Fruit fly (Drosophila melanogaster) whole organism, embryonic: Measurements from ENCODE around the gene CG11980.
A peak's percentile ranks its signal among the peaks of the same experiment; 100 is the strongest.

Experiments
- Antp ChIP-seq: fragments of 200-800 bp; sonication (Bioruptor generic); optimal IDR thresholded peaks from 3 replicates; lab custom pipeline; 2016; ENCODE audit warnings: missing biosample characterization, missing genetic modification characterization
- Awh ChIP-seq: fragments of 200-800 bp; sonication (Bioruptor generic); IDR thresholded peaks from 2 replicates; pipeline ENCODE4, ENCODE4 v1.3.6; 2022; ENCODE audit warnings: missing biosample characterization, missing genetic modification characterization
- BEAF-32 ChIP-seq: fragments of 200-800 bp; sonication (Bioruptor generic); optimal IDR thresholded peaks from 3 replicates; lab custom pipeline; 2017; ENCODE audit warnings: missing biosample characterization, missing genetic modification characterization, mild to moderate bottlenecking, moderate library complexity, missing genetic modification reagents
- CG10321 ChIP-seq: fragments of 200-800 bp; sonication (Bioruptor generic); IDR thresholded peaks from 2 replicates; pipeline ENCODE4 v1.3.6; 2022; ENCODE audit warnings: missing biosample characterization, missing genetic modification characterization
- CG10654 ChIP-seq: fragments of 200-800 bp; sonication (Bioruptor generic); optimal IDR thresholded peaks from 2 replicates; lab custom pipeline; 2016; ENCODE audit warnings: missing biosample characterization, missing genetic modification characterization
- CG14667 ChIP-seq: fragments of 200-800 bp; sonication (Bioruptor generic); IDR thresholded peaks from 2 replicates; pipeline ENCODE4 v1.3.6; 2022; ENCODE audit warnings: missing biosample characterization, missing genetic modification characterization
- CG16813 ChIP-seq: fragments of 200-800 bp; sonication (Bioruptor generic); IDR thresholded peaks from 3 replicates; pipeline ENCODE4 v1.3.6; 2022; ENCODE audit warnings: missing biosample characterization, missing genetic modification characterization; ENCODE audit not compliant: partially characterized antibody
- CG17361 ChIP-seq: fragments of 200-800 bp; sonication (Bioruptor generic); IDR thresholded peaks from 3 replicates; pipeline ENCODE4 v1.3.6; 2022; ENCODE audit warnings: missing biosample characterization, missing genetic modification characterization
- CG18011 ChIP-seq: fragments of 200-800 bp; sonication (Bioruptor generic); optimal IDR thresholded peaks from 2 replicates; lab custom pipeline; 2017; ENCODE audit warnings: missing biosample characterization, missing genetic modification characterization, mild to moderate bottlenecking, moderate library complexity, missing genotype
- CG18476 ChIP-seq: fragments of 200-800 bp; sonication (Bioruptor generic); optimal IDR thresholded peaks from 2 replicates; lab custom pipeline; 2016; ENCODE audit warnings: missing biosample characterization, mild to moderate bottlenecking, missing genetic modification characterization
- CG2116 ChIP-seq: fragments of 200-800 bp; sonication (Bioruptor generic); optimal IDR thresholded peaks from 3 replicates; lab custom pipeline; 2018; ENCODE audit warnings: missing biosample characterization, mild to moderate bottlenecking, missing genetic modification characterization
- CG2120 ChIP-seq: fragments of 200-800 bp; sonication (Bioruptor generic); optimal IDR thresholded peaks from 3 replicates; lab custom pipeline; 2016; ENCODE audit warnings: missing biosample characterization, missing genetic modification characterization
- CG30020 ChIP-seq: fragments of 200-800 bp; optimal IDR thresholded peaks from 2 replicates; lab custom pipeline; 2019; ENCODE audit warnings: missing biosample characterization, mild to moderate bottlenecking, missing genetic modification characterization, moderate library complexity
- CG31365 ChIP-seq: fragments of 200-800 bp; sonication (Bioruptor generic); optimal IDR thresholded peaks from 2 replicates; lab custom pipeline; 2018; ENCODE audit warnings: missing biosample characterization, mild to moderate bottlenecking, missing genetic modification characterization
- CG4404 ChIP-seq: fragments of 200-800 bp; sonication (Bioruptor generic); IDR thresholded peaks from 2 replicates; pipeline ENCODE4 v1.3.6; 2022; ENCODE audit warnings: missing biosample characterization, missing genetic modification characterization
- CG7786 ChIP-seq: fragments of 200-800 bp; sonication (Bioruptor generic); optimal IDR thresholded peaks from 2 replicates; lab custom pipeline; 2016; ENCODE audit warnings: missing biosample characterization, missing genetic modification characterization
- CG9215 ChIP-seq: fragments of 200-800 bp; sonication (Bioruptor generic); IDR thresholded peaks from 2 replicates; pipeline ENCODE4 v1.3.6; 2022; ENCODE audit warnings: missing biosample characterization, missing genetic modification characterization
- Dip2 ChIP-seq: fragments of 200-800 bp; sonication (Bioruptor generic); IDR thresholded peaks from 2 replicates; pipeline ENCODE4 v1.3.6; 2022; ENCODE audit warnings: missing biosample characterization, missing genetic modification characterization
- Ets65A ChIP-seq: fragments of 200-800 bp; sonication (Bioruptor generic); peaks from one replicate; lab custom pipeline; 2016; ENCODE audit warnings: missing biosample characterization, missing genetic modification characterization
- Hr51 ChIP-seq, 2 experiments: fragments of 200-800 bp; sonication (Bioruptor generic); optimal IDR thresholded peaks; 2 replicates in 1 of 2; 3 replicates in 1 of 2; lab custom pipeline; 2016 to 2018; ENCODE audit warnings: missing biosample characterization in 2 of 2, missing genetic modification characterization in 2 of 2, mild to moderate bottlenecking in 1 of 2, moderate library complexity in 1 of 2
- Hr78 ChIP-seq, 2 experiments: fragments of 200-800 bp in 1 of 2; fragments of >200 bp in 1 of 2; sonication (Bioruptor generic) in 1 of 2; optimal IDR thresholded peaks; 2 replicates each; lab custom pipeline; 2017 to 2019; ENCODE audit warnings: missing biosample characterization in 2 of 2, missing genetic modification characterization in 2 of 2, mild to moderate bottlenecking in 1 of 2, moderate library complexity in 1 of 2
- MBD-R2 ChIP-seq: fragments of 200-800 bp; sonication (Bioruptor generic); IDR thresholded peaks from 2 replicates; pipeline ENCODE4 v1.3.6; 2022; ENCODE audit warnings: missing biosample characterization, missing genetic modification characterization
- MESR4 ChIP-seq: fragments of 200-800 bp; sonication (Bioruptor generic); optimal IDR thresholded peaks from 2 replicates; lab custom pipeline; 2018; ENCODE audit warnings: missing biosample characterization, mild to moderate bottlenecking, missing genetic modification characterization, moderate library complexity
- MTF-1 ChIP-seq: fragments of 200-800 bp; sonication (Bioruptor generic); optimal IDR thresholded peaks from 2 replicates; lab custom pipeline; 2018; ENCODE audit warnings: missing biosample characterization, mild to moderate bottlenecking, missing genetic modification characterization, borderline replicate concordance
- Meics ChIP-seq: fragments of 200-800 bp; sonication (Bioruptor generic); optimal IDR thresholded peaks from 2 replicates; lab custom pipeline; 2017; ENCODE audit warnings: missing biosample characterization, mild to moderate bottlenecking, missing genetic modification characterization
- Sin3A ChIP-seq: fragments of >200 bp; optimal IDR thresholded peaks from 2 replicates; lab custom pipeline; 2018
- Xbp1 ChIP-seq: fragments of 200-800 bp; sonication (Bioruptor generic); optimal IDR thresholded peaks from 3 replicates; lab custom pipeline; 2016; ENCODE audit warnings: missing biosample characterization, mild to moderate bottlenecking, missing genetic modification characterization
- ash1 ChIP-seq: fragments of 200-800 bp; sonication (Bioruptor generic); optimal IDR thresholded peaks from 2 replicates; lab custom pipeline; 2018; ENCODE audit warnings: missing biosample characterization, mild to moderate bottlenecking, missing genetic modification characterization
- bbx ChIP-seq: fragments of 200-800 bp; sonication (Bioruptor generic); IDR thresholded peaks from 2 replicates; pipeline ENCODE4 v1.3.6; 2022; ENCODE audit warnings: missing biosample characterization, missing genetic modification characterization; ENCODE audit not compliant: partially characterized antibody
- caup ChIP-seq: fragments of 200-800 bp; sonication (Bioruptor generic); optimal IDR thresholded peaks from 3 replicates; lab custom pipeline; 2017; ENCODE audit warnings: missing biosample characterization, mild to moderate bottlenecking, missing genetic modification characterization, moderate library complexity; ENCODE audit not compliant: severe bottlenecking
- cg ChIP-seq: fragments of 200-800 bp; sonication (Bioruptor generic); optimal IDR thresholded peaks from 3 replicates; lab custom pipeline; 2019; ENCODE audit warnings: missing biosample characterization, mild to moderate bottlenecking, missing genetic modification characterization, moderate library complexity
- chif ChIP-seq, 2 experiments: fragments of 200-800 bp; sonication (Bioruptor generic); optimal IDR thresholded peaks; 3 replicates each; lab custom pipeline; 2016; ENCODE audit warnings: missing biosample characterization in 2 of 2, missing genetic modification characterization in 2 of 2
- emc ChIP-seq: fragments of 200-800 bp; sonication (Bioruptor generic); optimal IDR thresholded peaks from 2 replicates; lab custom pipeline; 2016; ENCODE audit warnings: missing biosample characterization, missing genetic modification characterization
- exex ChIP-seq: fragments of 200-800 bp; sonication (Bioruptor generic); optimal IDR thresholded peaks from 4 replicates; lab custom pipeline; 2018; ENCODE audit warnings: missing biosample characterization, mild to moderate bottlenecking, missing genetic modification characterization, moderate library complexity
- gsb ChIP-seq: fragments of 200-800 bp; sonication (Bioruptor generic); IDR thresholded peaks from 2 replicates; pipeline ENCODE4 v1.3.6; 2022; ENCODE audit warnings: missing biosample characterization, missing genetic modification characterization
- hbn ChIP-seq: fragments of 200-800 bp; sonication (Bioruptor generic); IDR thresholded peaks from 2 replicates; pipeline ENCODE4 v1.3.6; 2022; ENCODE audit warnings: missing biosample characterization, missing genetic modification characterization; ENCODE audit not compliant: partially characterized antibody
- kay ChIP-seq: fragments of 200-800 bp; sonication (Bioruptor generic); optimal IDR thresholded peaks from 2 replicates; lab custom pipeline; 2016; ENCODE audit warnings: missing biosample characterization, missing genetic modification characterization
- kni ChIP-seq: fragments of 200-800 bp; sonication (Bioruptor generic); optimal IDR thresholded peaks from 3 replicates; lab custom pipeline; 2017; ENCODE audit warnings: mild to moderate bottlenecking, missing biosample characterization, missing genetic modification reagents, missing genetic modification characterization
- lbe ChIP-seq: fragments of 200-800 bp; sonication (Bioruptor generic); optimal IDR thresholded peaks from 2 replicates; lab custom pipeline; 2016; ENCODE audit warnings: missing biosample characterization, mild to moderate bottlenecking, missing genetic modification characterization
- onecut ChIP-seq: fragments of 200-800 bp; sonication (Bioruptor generic); IDR thresholded peaks from 2 replicates; pipeline ENCODE4 v1.3.6; 2022; ENCODE audit warnings: missing biosample characterization, missing genetic modification characterization
- peb ChIP-seq: fragments of 200-800 bp; sonication (Bioruptor generic); IDR thresholded peaks from 2 replicates; pipeline ENCODE4 v1.3.6; 2022; ENCODE audit warnings: missing biosample characterization, missing genetic modification characterization
- phol ChIP-seq: fragments of 200-800 bp; sonication (Bioruptor generic); optimal IDR thresholded peaks from 3 replicates; lab custom pipeline; 2018; ENCODE audit warnings: missing biosample characterization, mild to moderate bottlenecking, missing genetic modification characterization, moderate library complexity
- pum ChIP-seq: fragments of 200-800 bp; sonication (Bioruptor generic); optimal IDR thresholded peaks from 2 replicates; lab custom pipeline; 2016; ENCODE audit warnings: missing biosample characterization, missing genetic modification characterization
- schlank ChIP-seq: fragments of 200-800 bp; sonication (Bioruptor generic); optimal IDR thresholded peaks from 2 replicates; lab custom pipeline; 2018; ENCODE audit warnings: missing biosample characterization, mild to moderate bottlenecking, missing genetic modification characterization
- sob ChIP-seq: fragments of 200-800 bp; sonication (Bioruptor generic); IDR thresholded peaks from 2 replicates; pipeline ENCODE4 v1.3.6; 2022; ENCODE audit warnings: missing biosample characterization, missing genetic modification characterization
- toy ChIP-seq: fragments of 200-800 bp; sonication (Bioruptor generic); IDR thresholded peaks from 2 replicates; pipeline ENCODE4 v1.3.6; 2022; ENCODE audit warnings: missing biosample characterization, missing genetic modification characterization
- wek ChIP-seq: fragments of 200-800 bp; sonication (Bioruptor generic); optimal IDR thresholded peaks from 3 replicates; lab custom pipeline; 2018; ENCODE audit warnings: missing biosample characterization, mild to moderate bottlenecking, missing genetic modification characterization, moderate library complexity
- zfh2 ChIP-seq: fragments of 200-800 bp; sonication (Bioruptor generic); optimal IDR thresholded peaks from 2 replicates; lab custom pipeline; 2016; ENCODE audit warnings: missing biosample characterization, missing genetic modification characterization

CG11980 gene

dm6 chr3R:9031797-9032418 is 28.1 kb downstream of the CG11980 start (continued):
- TF ChIP-seq CG18011 (peak; percentile 70), hbn (no peak), toy (GFP tag; lab: Robert Waterston, UW) (peak; percentile 71; the same call in 1 of the 2 replicates), zfh2 (GFP tag; lab: Kevin White, UChicago) (peak; percentile 83), Sin3A (lab: Kevin White, UChicago) (no peak), BEAF-32 (GFP tag; lab: Kevin White, UChicago) (no peak), Hr78 (GFP tag; optimal IDR thresholded peaks at IDR 0.05; lab: Kevin White, UChicago) (peak in 1 of 2 experiments; percentile 46), CG18476 (peak; percentile 85), Xbp1 (peak; percentile 86), CG10654 (GFP tag; lab: Kevin White, UChicago) (peak; percentile 81), emc (GFP tag; lab: Kevin White, UChicago) (peak; percentile 67), chif (GFP tag; optimal IDR thresholded peaks at IDR 0.05; lab: Kevin White, UChicago) (peak; percentile 76 to 85), schlank (tag; lab: Kevin White, UChicago) (peak; percentile 61), lbe (peak; percentile 92), cg (no peak), peb (peak; percentile 84), phol (tag; lab: Kevin White, UChicago) (peak; percentile 83), caup (GFP tag; lab: Kevin White, UChicago) (peak; percentile 83), Antp (GFP tag; lab: Kevin White, UChicago) (peak; percentile 79), CG30020 (peak; percentile 19), MTF-1 (GFP tag; lab: Kevin White, UChicago) (peak; percentile 59), Meics (GFP tag; lab: Kevin White, UChicago) (peak; percentile 87)

dm6 chr3R:9033619-9034401 is 30.0 kb downstream of the CG11980 start:
- peak; percentile 10 for TF ChIP-seq CG31365
- no peak for TF ChIP-seq CG14667
- no peak; the same call in 1 of the 2 replicates for TF ChIP-seq CG4404 (GFP tag; lab: Robert Waterston, UW)
- no peak for TF ChIP-seq Dip2 (GFP tag; lab: Robert Waterston, UW)
- peak; percentile 41; the same call in 1 of the 2 replicates for TF ChIP-seq CG9215 (GFP tag; lab: Robert Waterston, UW)
- TF ChIP-seq wek (GFP tag; lab: Kevin White, UChicago), result no peak
- no peak for TF ChIP-seq Awh
- peak; percentile 94 for TF ChIP-seq CG17361 (GFP tag; lab: Robert Waterston, UW)
- 0 out of 2 replicates have a peak, but pooled peaks have one; percentile 23 for TF ChIP-seq sob (GFP tag; lab: Robert Waterston, UW)
- TF ChIP-seq CG7786, result peak; percentile 3
- peak; percentile 60 for TF ChIP-seq onecut (GFP tag; lab: Robert Waterston, UW)
- no peak for TF ChIP-seq pum (GFP tag; lab: Kevin White, UChicago)
- TF ChIP-seq MBD-R2, result peak; percentile 22; the same call in 1 of the 2 replicates
- no peak for TF ChIP-seq Ets65A
- TF ChIP-seq gsb (GFP tag; lab: Robert Waterston, UW), result no peak
- peak; percentile 7 for TF ChIP-seq MESR4 (GFP tag; lab: Kevin White, UChicago)
- TF ChIP-seq CG16813 (GFP tag; lab: Robert Waterston, UW), result no peak
- TF ChIP-seq exex (tag; lab: Kevin White, UChicago), result peak; percentile 63
- peak; percentile 49 to 90 for TF ChIP-seq Hr51 (GFP tag; optimal IDR thresholded peaks at IDR 0.05; lab: Kevin White, UChicago)
- peak; percentile 56 for TF ChIP-seq CG2116 (GFP tag; lab: Kevin White, UChicago)
- peak; percentile 77 for TF ChIP-seq CG2120
- peak; percentile 66 for TF ChIP-seq kay (GFP tag; lab: Kevin White, UChicago)
- TF ChIP-seq bbx, result peak; percentile 75
- TF ChIP-seq CG10321 (GFP tag; lab: Robert Waterston, UW), result no peak
- TF ChIP-seq ash1 (GFP tag; lab: Kevin White, UChicago), result peak; percentile 81
- TF ChIP-seq kni, result peak; percentile 64
